Worm (Caenorhabditis elegans): ENCODE measurements around the gene ceh-30.

ceh-30 gene

DNA sequence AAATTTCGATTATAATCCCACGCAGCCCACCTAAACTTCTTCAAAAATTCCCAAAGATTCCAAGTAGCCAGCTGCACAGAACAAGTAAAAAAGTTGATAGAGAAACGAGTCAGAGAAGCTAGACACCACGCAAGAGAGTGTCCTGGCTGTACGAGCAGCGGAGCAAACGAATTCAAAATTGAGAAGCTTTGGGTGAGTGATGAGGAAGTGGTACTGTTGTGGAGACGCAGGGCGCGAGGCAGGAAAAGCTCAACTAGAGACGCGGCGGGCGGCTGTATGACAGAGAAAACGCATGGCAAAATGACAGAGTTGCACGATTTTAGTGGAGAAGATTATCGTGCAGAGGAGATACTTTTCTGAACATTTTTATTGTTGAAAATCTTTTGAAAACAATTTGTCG is 14.1 kb upstream of the ceh-30 start (continued):
- TF ChIP-seq mdl-1 (tag; optimal IDR thresholded peaks at IDR 0.05) (peak in 1 of 2 experiments; percentile 35), unc-130 (tag; optimal IDR thresholded peaks at IDR 0.05) (no peak), ceh-82 (tag; optimal IDR thresholded peaks at IDR 0.05) (peak; percentile 40 to 66 (median 50)), elt-3 (tag; optimal IDR thresholded peaks at IDR 0.05) (no peak), rnt-1 (tag; optimal IDR thresholded peaks at IDR 0.05) (peak; percentile 76), aha-1 (tag; optimal IDR thresholded peaks at IDR 0.05) (no peak), ztf-11 (tag; optimal IDR thresholded peaks at IDR 0.05) (no peak), dpl-1 (GFP tag; optimal IDR thresholded peaks at IDR 0.05) (peak in 1 of 3 experiments; percentile 6), egl-13 (tag; optimal IDR thresholded peaks at IDR 0.05) (peak; percentile 34), aly-2 (tag; optimal IDR thresholded peaks at IDR 0.05) (no peak), tbx-2 (tag; optimal IDR thresholded peaks at IDR 0.05) (peak; percentile 47), fkh-8 (tag; optimal IDR thresholded peaks at IDR 0.05) (peak; percentile 59), lin-15B (tag; optimal IDR thresholded peaks at IDR 0.05) (no peak), lsy-2 (tag; optimal IDR thresholded peaks at IDR 0.05) (peak in 1 of 2 experiments; percentile 57), fkh-4 (tag; optimal IDR thresholded peaks at IDR 0.05; ENCODE audit: borderline replicate concordance) (no peak), irx-1 (tag; optimal IDR thresholded peaks at IDR 0.05) (no peak), mep-1 (tag; optimal IDR thresholded peaks at IDR 0.05) (peak; percentile 36), lir-3 (tag; optimal IDR thresholded peaks at IDR 0.05; ENCODE audit: poor library complexity) (no peak), unc-86 (tag; optimal IDR thresholded peaks at IDR 0.05) (peak; percentile 41), nhr-84 (tag; optimal IDR thresholded peaks at IDR 0.05) (no peak), nhr-71 (tag; optimal IDR thresholded peaks at IDR 0.05) (peak; percentile 72), nhr-19 (GFP tag; conservative IDR thresholded peaks at IDR 0.05) (peak; percentile 47)

DNA sequence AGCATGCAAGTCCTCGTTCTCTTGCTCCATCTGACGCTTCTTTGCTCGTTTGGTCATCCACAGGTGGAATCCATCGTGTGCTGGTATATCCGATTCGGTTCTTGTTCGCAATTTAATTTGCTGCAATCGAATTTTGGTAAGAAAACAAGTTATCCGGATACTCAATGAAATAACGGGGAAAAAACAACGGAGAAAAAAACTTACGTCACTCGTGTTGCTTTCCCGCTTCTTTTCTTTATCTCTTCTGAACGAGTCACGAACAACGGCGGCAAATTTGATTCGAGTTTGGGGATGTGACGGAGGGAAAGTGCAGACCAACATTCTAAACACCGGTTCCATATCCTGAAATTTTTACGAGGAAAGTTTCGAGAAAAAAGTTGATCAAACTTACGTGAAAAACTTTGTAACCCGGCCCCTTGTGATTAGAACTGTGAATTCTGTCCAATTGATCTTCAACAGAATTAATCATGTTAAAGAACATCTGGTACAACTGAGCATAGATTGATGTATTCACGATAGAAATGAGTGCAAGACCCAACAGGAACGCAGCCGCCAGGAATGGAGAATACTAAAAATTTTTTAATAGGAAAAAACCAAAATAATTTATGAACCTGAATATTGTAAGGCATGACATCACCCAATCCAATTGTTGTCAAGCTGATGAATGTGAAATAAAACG is 11.9 kb upstream of the ceh-30 start:
- no peak for TF ChIP-seq unc-62 (GFP tag; optimal IDR thresholded peaks at IDR 0.05)
- no peak for TF ChIP-seq sox-4 (tag; optimal IDR thresholded peaks at IDR 0.05)
- TF ChIP-seq fkh-10 (GFP tag; optimal IDR thresholded peaks at IDR 0.05), result peak; percentile 50
- TF ChIP-seq lin-14 (GFP tag; optimal IDR thresholded peaks at IDR 0.05), result peak; percentile 49
- TF ChIP-seq Y116A8C.19 (tag; optimal IDR thresholded peaks at IDR 0.05; ENCODE audit: borderline replicate concordance), result no peak
- no peak for TF ChIP-seq ztf-11 (tag; optimal IDR thresholded peaks at IDR 0.05)
- TF ChIP-seq C04F5.9 (tag; optimal IDR thresholded peaks at IDR 0.05), result no peak
- no peak for TF ChIP-seq egl-13 (tag; optimal IDR thresholded peaks at IDR 0.05)
- TF ChIP-seq tbx-2 (tag; optimal IDR thresholded peaks at IDR 0.05), result peak; percentile 25

DNA sequence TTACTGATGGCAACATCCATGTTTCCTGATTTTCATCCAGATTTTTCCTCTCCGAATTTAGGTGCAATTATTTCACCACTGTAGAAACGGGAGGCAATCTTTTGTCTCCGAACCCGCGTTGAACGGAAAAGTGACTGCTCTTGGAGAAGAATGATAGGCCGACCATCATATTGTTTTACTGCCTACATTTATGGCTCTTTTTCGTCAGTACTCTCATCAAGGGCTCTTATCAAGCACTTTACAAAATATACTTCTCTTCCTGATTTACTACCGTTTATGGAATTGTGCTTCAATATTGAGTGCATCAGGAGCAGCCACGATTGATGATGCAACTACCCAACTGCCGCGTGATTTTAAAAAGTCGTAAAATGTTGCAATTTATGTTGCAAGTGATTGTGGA is 9.0 kb upstream of the ceh-30 start:
- TF ChIP-seq unc-62 (GFP tag; optimal IDR thresholded peaks at IDR 0.05) (no peak), lin-13 (GFP tag; optimal IDR thresholded peaks at IDR 0.05) (no peak)

DNA sequence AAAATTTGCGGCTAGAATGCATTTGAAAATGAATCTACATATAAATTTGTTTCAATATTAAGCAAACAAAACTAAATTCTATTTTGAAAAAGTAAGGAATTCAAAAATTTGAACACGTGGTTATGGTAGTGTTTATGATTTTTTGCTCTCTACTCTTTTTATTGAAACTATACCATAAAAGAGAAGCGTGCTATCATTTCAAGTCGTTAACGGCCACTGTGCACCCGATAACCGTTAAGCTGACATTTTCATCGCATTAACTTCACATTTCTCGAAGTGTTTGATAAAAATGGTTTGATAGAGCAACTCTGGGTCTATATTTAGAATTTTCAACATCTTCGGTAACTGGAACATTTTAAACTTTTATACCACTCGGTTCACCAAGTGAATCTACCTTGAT is 8.6 kb upstream of the ceh-30 start, which contains the start of gene twk-26:
Gene twk-26, minus strand, starts transcription at position 23 of the 400 bp plus-strand sequence.
- TF ChIP-seq alr-1 (tag; optimal IDR thresholded peaks at IDR 0.05; ENCODE audit: borderline replicate concordance), result no peak
- peak; percentile 19 for TF ChIP-seq elt-2 (tag; optimal IDR thresholded peaks at IDR 0.05)

DNA sequence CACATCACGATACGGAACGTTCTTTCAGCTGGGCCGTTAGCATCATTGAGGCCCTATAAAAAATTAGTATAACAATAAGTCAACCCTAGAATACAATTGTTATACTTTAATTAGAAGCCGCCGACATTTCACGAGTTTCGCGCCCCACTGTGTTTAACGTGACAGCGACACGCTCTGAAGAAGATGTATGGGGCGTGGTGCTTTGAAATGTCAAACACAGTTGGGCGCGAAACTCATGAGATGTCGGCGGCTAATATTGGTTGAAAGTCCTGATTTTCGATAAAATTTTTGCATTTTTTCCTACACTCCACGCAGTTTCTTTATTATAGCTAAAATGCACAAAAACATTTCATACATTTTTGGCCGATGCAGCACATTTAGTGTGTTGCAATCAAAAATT is 7.3 kb upstream of the ceh-30 start:
- TF ChIP-seq unc-86 (tag; optimal IDR thresholded peaks at IDR 0.05) (no peak), snpc-4 (tag; optimal IDR thresholded peaks at IDR 0.05) (peak; percentile 36)
